Worm (Caenorhabditis elegans) whole organism, L4 larva: Measurements from ENCODE around the gene C27B7.5.
A peak's percentile ranks its signal among the peaks of the same experiment; 100 is the strongest.

ENCODE experiments used
- F44E2.7 ChIP-seq: fragments of 200-800 bp; sonication (Bioruptor generic); IDR thresholded peaks from 2 replicates; pipeline ENCODE4 v2.1.2; 2022; ENCODE audit warnings: missing genetic modification characterization, missing compliant biosample characterization
- F49E8.2 ChIP-seq: sonication (generic microtip); optimal IDR thresholded peaks from 2 replicates; lab custom pipeline; 2016; ENCODE audit warnings: missing compliant biosample characterization, mild to moderate bottlenecking, missing genetic modification characterization, borderline replicate concordance
- T26A8.4 ChIP-seq: fragments of 200-800 bp; sonication (Bioruptor generic); IDR thresholded peaks from 2 replicates; pipeline ENCODE4 v1.3.6; 2022; ENCODE audit warnings: missing genetic modification characterization, missing compliant biosample characterization
- Y75B8A.6 ChIP-seq: fragments of 200-800 bp; sonication (Bioruptor generic); IDR thresholded peaks from 2 replicates; pipeline ENCODE4 v1.3.6; 2022; ENCODE audit warnings: missing genetic modification reagents, missing genetic modification characterization, missing compliant biosample characterization
- ZK546.5 ChIP-seq, 2 experiments: sonication (generic microtip); optimal IDR thresholded peaks; 2 replicates each; lab custom pipeline; 2017; ENCODE audit warnings: missing biosample characterization in 2 of 2, missing genetic modification characterization in 2 of 2
- aha-1 ChIP-seq: fragments of 150-350 bp; peaks from one replicate; lab custom pipeline; 2014; ENCODE audit warnings: missing biosample characterization, missing genetic modification characterization
- attf-4 ChIP-seq: sonication (generic microtip); optimal IDR thresholded peaks from 3 replicates; lab custom pipeline; 2017; ENCODE audit warnings: missing biosample characterization, missing genetic modification characterization
- ceh-28 ChIP-seq: fragments of 150-350 bp; optimal IDR thresholded peaks from 2 replicates; lab custom pipeline; 2014; ENCODE audit warnings: missing biosample characterization, missing genetic modification reagents, missing genetic modification characterization
- ceh-32 ChIP-seq: sonication (generic microtip); optimal IDR thresholded peaks from 2 replicates; lab custom pipeline; 2016; ENCODE audit warnings: mild to moderate bottlenecking, missing genetic modification characterization, missing compliant biosample characterization; ENCODE audit not compliant: poor library complexity
- ceh-44 ChIP-seq: fragments of 200-800 bp; sonication (Bioruptor generic); IDR thresholded peaks from 2 replicates; pipeline ENCODE4 v1.3.6; 2022; ENCODE audit warnings: missing genetic modification reagents, missing genetic modification characterization, missing compliant biosample characterization
- cey-2 ChIP-seq: sonication (generic microtip); optimal IDR thresholded peaks from 3 replicates; lab custom pipeline; 2017; ENCODE audit warnings: missing genetic modification characterization, mild to moderate bottlenecking, missing compliant biosample characterization, antibody characterized with exemption, borderline replicate concordance; ENCODE audit not compliant: insufficient read depth
- ctbp-1 ChIP-seq: fragments of 200-800 bp; sonication (Bioruptor generic); IDR thresholded peaks from 2 replicates; pipeline ENCODE4 v1.3.6; 2022; ENCODE audit warnings: missing genetic modification reagents, missing genetic modification characterization, missing compliant biosample characterization
- daf-12 ChIP-seq: fragments of 150-350 bp; optimal IDR thresholded peaks from 2 replicates; lab custom pipeline; 2014; ENCODE audit warnings: missing biosample characterization, missing genetic modification reagents, missing genetic modification characterization
- daf-16 ChIP-seq, 3 experiments: sonication (generic microtip); optimal IDR thresholded peaks; 2 replicates each; lab custom pipeline; 2016 to 2017; ENCODE audit warnings: missing genetic modification characterization in 3 of 3, missing genetic modification reagents in 3 of 3, mild to moderate bottlenecking in 2 of 3, missing compliant biosample characterization in 2 of 3, missing biosample characterization in 1 of 3, moderate library complexity in 1 of 3
- dmd-6 ChIP-seq: fragments of 200-800 bp; sonication (Bioruptor generic); IDR thresholded peaks from 2 replicates; pipeline ENCODE4 v1.3.6; 2022; ENCODE audit warnings: missing genetic modification reagents, missing genetic modification characterization, missing compliant biosample characterization
- dmd-9 ChIP-seq: fragments of 200-800 bp; sonication (Bioruptor generic); IDR thresholded peaks from 2 replicates; pipeline ENCODE4 v1.3.6; 2022; ENCODE audit warnings: missing genetic modification reagents, missing genetic modification characterization, missing compliant biosample characterization
- dpl-1 ChIP-seq: fragments of 150-350 bp; optimal IDR thresholded peaks from 2 replicates; lab custom pipeline; 2014; ENCODE audit warnings: missing biosample characterization, missing genetic modification reagents, missing genetic modification characterization
- duxl-1 ChIP-seq: sonication (generic microtip); optimal IDR thresholded peaks from 2 replicates; lab custom pipeline; 2016; ENCODE audit warnings: mild to moderate bottlenecking, missing genetic modification characterization, moderate library complexity, missing compliant biosample characterization; ENCODE audit not compliant: poor library complexity
- egl-27 ChIP-seq: sonication (generic microtip); optimal IDR thresholded peaks from 3 replicates; lab custom pipeline; 2017; ENCODE audit warnings: missing biosample characterization, missing genetic modification reagents, missing genetic modification characterization
- fos-1 ChIP-seq: fragments of 150-350 bp; optimal IDR thresholded peaks from 2 replicates; lab custom pipeline; 2014; ENCODE audit warnings: missing biosample characterization, missing genetic modification characterization
- hlh-11 ChIP-seq: fragments of 200-800 bp; sonication (Bioruptor generic); optimal IDR thresholded peaks from 2 replicates; lab custom pipeline; 2018; ENCODE audit warnings: mild to moderate bottlenecking, missing genetic modification characterization, missing compliant biosample characterization
- hmg-1.1 ChIP-seq: fragments of 200-800 bp; sonication (Bioruptor generic); IDR thresholded peaks from 2 replicates; pipeline ENCODE4 v1.3.6; 2022; ENCODE audit warnings: missing genetic modification reagents, missing genetic modification characterization, missing compliant biosample characterization
- jun-1 ChIP-seq: fragments of 150-350 bp; optimal IDR thresholded peaks from 2 replicates; lab custom pipeline; 2014; ENCODE audit warnings: missing biosample characterization, missing genetic modification reagents, missing genetic modification characterization
- lin-13 ChIP-seq: fragments of 150-350 bp; optimal IDR thresholded peaks from 2 replicates; lab custom pipeline; 2014; ENCODE audit warnings: missing biosample characterization, missing genetic modification reagents, missing genetic modification characterization
- lin-29 ChIP-seq: fragments of 200-800 bp; sonication (Bioruptor generic); IDR thresholded peaks from 2 replicates; pipeline ENCODE4 v1.3.6; 2022; ENCODE audit warnings: missing genetic modification reagents, missing genetic modification characterization, missing compliant biosample characterization
- lin-38 ChIP-seq: fragments of 200-800 bp; sonication (Bioruptor generic); IDR thresholded peaks from 2 replicates; pipeline ENCODE4 v1.3.6; 2022; ENCODE audit warnings: missing genetic modification reagents, missing genetic modification characterization, missing compliant biosample characterization
- lir-3 ChIP-seq: sonication (generic microtip); optimal IDR thresholded peaks from 2 replicates; lab custom pipeline; 2016; ENCODE audit warnings: mild to moderate bottlenecking, missing genetic modification characterization, missing compliant biosample characterization
- mdl-1 ChIP-seq, 2 experiments: fragments of 150-350 bp in 1 of 2; sonication (generic microtip) in 1 of 2; optimal IDR thresholded peaks; 2 replicates each; lab custom pipeline; 2014 to 2017; ENCODE audit warnings: missing biosample characterization in 2 of 2, missing genetic modification characterization in 2 of 2
- mdt-29 ChIP-seq: fragments of 200-800 bp; sonication (Bioruptor generic); IDR thresholded peaks from 2 replicates; pipeline ENCODE4 v1.3.6; 2022; ENCODE audit warnings: missing genetic modification reagents, missing genetic modification characterization, missing compliant biosample characterization
- mes-2 ChIP-seq: sonication (generic microtip); optimal IDR thresholded peaks from 2 replicates; lab custom pipeline; 2016; ENCODE audit warnings: missing genotype, mild to moderate bottlenecking, missing genetic modification characterization, missing compliant biosample characterization; ENCODE audit not compliant: poor library complexity, severe bottlenecking
- mxl-2 ChIP-seq: fragments of 200-800 bp; sonication (Bioruptor generic); conservative IDR thresholded peaks from 2 replicates; pipeline ENCODE4 v1.3.6; 2022; ENCODE audit warnings: missing genetic modification reagents, missing genetic modification characterization, missing compliant biosample characterization
- mxl-3 ChIP-seq: fragments of 200-800 bp; sonication (Bioruptor generic); optimal IDR thresholded peaks from 2 replicates; lab custom pipeline; 2018; ENCODE audit warnings: mild to moderate bottlenecking, missing genetic modification characterization, missing compliant biosample characterization
- nhr-237 ChIP-seq: sonication (generic microtip); optimal IDR thresholded peaks from 2 replicates; lab custom pipeline; 2017; ENCODE audit warnings: missing biosample characterization, missing genetic modification characterization
- nhr-41 ChIP-seq: fragments of 200-800 bp; sonication (Bioruptor generic); IDR thresholded peaks from 2 replicates; pipeline ENCODE4 v1.3.6; 2022; ENCODE audit warnings: missing genetic modification reagents, missing genetic modification characterization, missing compliant biosample characterization
- nhr-42 ChIP-seq: fragments of 200-800 bp; sonication (Bioruptor generic); IDR thresholded peaks from 2 replicates; pipeline ENCODE4 v1.3.6; 2022; ENCODE audit warnings: missing genetic modification characterization, missing compliant biosample characterization
- nhr-6 ChIP-seq: fragments of 150-350 bp; optimal IDR thresholded peaks from 2 replicates; lab custom pipeline; 2014; ENCODE audit warnings: missing biosample characterization, missing genetic modification characterization
- nhr-76 ChIP-seq: fragments of 150-350 bp; optimal IDR thresholded peaks from 2 replicates; lab custom pipeline; 2014; ENCODE audit warnings: missing biosample characterization, missing genetic modification characterization
- php-3 ChIP-seq: fragments of 200-800 bp; sonication (Bioruptor generic); IDR thresholded peaks from 2 replicates; pipeline ENCODE4 v1.3.6; 2022; ENCODE audit warnings: missing genetic modification reagents, missing genetic modification characterization, missing compliant biosample characterization
- pqm-1 ChIP-seq: sonication (generic microtip); optimal IDR thresholded peaks from 2 replicates; lab custom pipeline; 2017; ENCODE audit warnings: missing biosample characterization, missing genetic modification characterization
- saeg-2 ChIP-seq: fragments of 200-800 bp; sonication (Bioruptor generic); IDR thresholded peaks from 2 replicates; pipeline ENCODE4 v1.3.6; 2022; ENCODE audit warnings: missing genetic modification reagents, missing genetic modification characterization, missing compliant biosample characterization
- sdz-12 ChIP-seq: fragments of 200-800 bp; sonication (Bioruptor generic); optimal IDR thresholded peaks from 2 replicates; lab custom pipeline; 2018; ENCODE audit warnings: mild to moderate bottlenecking, missing genetic modification characterization, missing compliant biosample characterization
- snpc-1.2 ChIP-seq: fragments of 200-800 bp; sonication (Bioruptor generic); IDR thresholded peaks from 2 replicates; pipeline ENCODE4 v1.3.6; 2022; ENCODE audit warnings: missing genetic modification reagents, missing genetic modification characterization, missing compliant biosample characterization
- snpc-4 ChIP-seq: fragments of 150-350 bp; optimal IDR thresholded peaks from 2 replicates; lab custom pipeline; 2014; ENCODE audit warnings: missing biosample characterization, missing genetic modification characterization
- spr-1 ChIP-seq: sonication (generic microtip); optimal IDR thresholded peaks from 2 replicates; lab custom pipeline; 2016; ENCODE audit warnings: mild to moderate bottlenecking, missing genetic modification characterization, missing compliant biosample characterization
- unc-130 ChIP-seq: sonication (generic microtip); optimal IDR thresholded peaks from 2 replicates; lab custom pipeline; 2016; ENCODE audit warnings: missing genetic modification reagents, missing genetic modification characterization, missing compliant biosample characterization
- unc-39 ChIP-seq: sonication (generic microtip); optimal IDR thresholded peaks from 2 replicates; lab custom pipeline; 2017; ENCODE audit warnings: missing biosample characterization, missing genetic modification characterization
- vab-7 ChIP-seq: fragments of 200-800 bp; sonication (Bioruptor generic); IDR thresholded peaks from 2 replicates; pipeline ENCODE4 v1.3.6; 2022; ENCODE audit warnings: missing genetic modification reagents, missing genetic modification characterization, missing compliant biosample characterization
- zag-1 ChIP-seq: fragments of 150-350 bp; optimal IDR thresholded peaks from 2 replicates; lab custom pipeline; 2014; ENCODE audit warnings: missing biosample characterization, missing genetic modification characterization
- zfp-3 ChIP-seq: fragments of 200-800 bp; sonication (Bioruptor generic); conservative IDR thresholded peaks from 2 replicates; pipeline ENCODE4 v1.3.6; 2022; ENCODE audit warnings: missing genetic modification reagents, missing genetic modification characterization, missing compliant biosample characterization
- zip-2 ChIP-seq: fragments of 150-350 bp; optimal IDR thresholded peaks from 2 replicates; lab custom pipeline; 2014; ENCODE audit warnings: missing biosample characterization, missing genetic modification characterization
- ztf-7 ChIP-seq: fragments of 150-350 bp; optimal IDR thresholded peaks from 2 replicates; lab custom pipeline; 2014; ENCODE audit warnings: missing biosample characterization, missing genetic modification characterization

The C27B7.5 gene

ce11 chrIV:8866092-8866491 is 35.4 kb upstream of the C27B7.5 start:
- TF ChIP-seq T26A8.4 (GFP tag; lab: Robert Waterston, UW) (no peak), zfp-3 (GFP tag; lab: Robert Waterston, UW) (peak; percentile 59; the same call in 1 of the 2 replicates), lin-38 (GFP tag; lab: Robert Waterston, UW) (no peak; the same call in 1 of the 2 replicates), dmd-9 (GFP tag; lab: Robert Waterston, UW) (no peak), snpc-1.2 (GFP tag; lab: Robert Waterston, UW) (no peak), nhr-42 (no peak), mxl-3 (GFP tag; lab: Kevin White, UChicago) (peak; percentile 85), F49E8.2 (tag; lab: Kevin White, UChicago) (no peak), mdl-1 (tag; optimal IDR thresholded peaks at IDR 0.05; lab: Kevin White, UChicago) (peak in 1 of 2 experiments; percentile 67), mes-2 (tag; lab: Kevin White, UChicago) (peak; percentile 14), Y75B8A.6 (GFP tag; lab: Robert Waterston, UW) (no peak), vab-7 (GFP tag; lab: Robert Waterston, UW) (no peak), ZK546.5 (tag; optimal IDR thresholded peaks at IDR 0.05; lab: Kevin White, UChicago) (no peak), pqm-1 (peak; percentile 90), zip-2 (no peak), ztf-7 (tag; lab: Kevin White, UChicago) (no peak), lir-3 (tag; lab: Kevin White, UChicago) (no peak), php-3 (GFP tag; lab: Robert Waterston, UW) (0 out of 2 replicates have a peak, but pooled peaks have one; percentile 35), mdt-29 (GFP tag; lab: Robert Waterston, UW) (no peak), unc-39 (no peak), aha-1 (peak; percentile 98), nhr-41 (no peak), F44E2.7 (no peak), cey-2 (tag; lab: Kevin White, UChicago) (peak; percentile 2), ctbp-1 (GFP tag; lab: Robert Waterston, UW) (no peak), daf-16 (GFP tag; optimal IDR thresholded peaks at IDR 0.05; lab: Kevin White, UChicago) (peak in 1 of 2 experiments; percentile 92), daf-16 (tag; optimal IDR thresholded peaks at IDR 0.05; lab: Kevin White, UChicago) (peak; percentile 63), egl-27 (tag; lab: Kevin White, UChicago) (no peak), lin-29 (GFP tag; lab: Robert Waterston, UW) (no peak), nhr-6 (no peak), fos-1 (tag; lab: Kevin White, UChicago) (no peak), ceh-28 (no peak), dpl-1 (GFP tag; lab: Kevin White, UChicago) (peak; percentile 64), attf-4 (tag; lab: Kevin White, UChicago) (no peak), duxl-1 (tag; lab: Kevin White, UChicago) (no peak), zag-1 (tag; lab: Kevin White, UChicago) (no peak), hmg-1.1 (GFP tag; lab: Robert Waterston, UW) (peak; percentile 59; the same call in 1 of the 2 replicates), unc-130 (GFP tag; lab: Kevin White, UChicago) (no peak), snpc-4 (no peak), dmd-6 (GFP tag; lab: Robert Waterston, UW) (peak; percentile 88), spr-1 (tag; lab: Kevin White, UChicago) (no peak), ceh-44 (GFP tag; lab: Robert Waterston, UW) (no peak), sdz-12 (no peak), mxl-2 (GFP tag; lab: Robert Waterston, UW) (no peak), nhr-76 (tag; lab: Kevin White, UChicago) (no peak), daf-12 (no peak), lin-13 (GFP tag; lab: Kevin White, UChicago) (peak; percentile 47), hlh-11 (tag; lab: Kevin White, UChicago) (peak; percentile 96), nhr-237 (no peak), jun-1 (tag; lab: Kevin White, UChicago) (no peak), ceh-32 (no peak), saeg-2 (no peak)
